Fruit fly (Drosophila melanogaster): ENCODE results near the gene disco-r.

Gene disco-r

DNA sequence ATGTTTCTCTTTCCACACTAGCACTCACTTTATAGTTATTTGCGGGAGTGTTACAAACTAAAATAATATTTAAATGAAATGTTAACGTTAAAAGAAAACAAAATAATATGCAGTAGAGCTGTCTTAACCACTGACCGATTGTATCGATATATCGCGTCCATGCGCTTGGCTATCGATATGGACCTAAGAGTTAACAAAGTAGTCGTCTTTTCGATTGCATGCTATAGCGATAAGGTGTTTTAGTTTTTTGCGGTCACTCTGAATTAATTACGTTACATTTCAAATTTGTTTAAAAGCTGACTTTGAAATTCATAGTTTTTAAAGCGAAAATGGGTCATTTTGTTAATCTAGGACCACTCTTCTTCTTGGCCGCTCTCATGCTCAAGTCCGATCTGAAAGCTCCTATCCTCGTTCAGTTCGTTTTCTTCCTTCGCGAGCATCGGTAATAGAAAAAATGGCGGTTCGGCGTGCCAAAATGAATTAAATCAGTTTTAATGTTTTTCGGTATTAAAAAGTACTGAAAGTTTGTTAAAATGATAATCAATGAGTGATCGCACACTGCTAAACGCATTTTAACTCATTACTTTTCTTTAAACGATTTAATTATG lies 75.3 kb downstream of the disco-r start, which contains the start of gene Nipsnap (continued):
- TF ChIP-seq CG2712 (tag; optimal IDR thresholded peaks at IDR 0.05) = peak; percentile 41
- TF ChIP-seq zfh2 (GFP tag; optimal IDR thresholded peaks at IDR 0.05) = peak; percentile 7
- no peak for TF ChIP-seq YL-1 (GFP tag; optimal IDR thresholded peaks at IDR 0.05)
- no peak for TF ChIP-seq jumu (GFP tag; optimal IDR thresholded peaks at IDR 0.05)
- no peak for TF ChIP-seq ttk (GFP tag; IDR thresholded peaks at IDR 0.05)
- TF ChIP-seq Dp (GFP tag; optimal IDR thresholded peaks at IDR 0.05) = peak; percentile 56
- no peak for TF ChIP-seq CG34422 (GFP tag; IDR thresholded peaks at IDR 0.05)
- TF ChIP-seq fru (optimal IDR thresholded peaks at IDR 0.05) = no peak
- TF ChIP-seq Dll (GFP tag; IDR thresholded peaks at IDR 0.05; ENCODE audit: partially characterized antibody) = peak; percentile 93
- TF ChIP-seq eve (GFP tag; optimal IDR thresholded peaks at IDR 0.05) = no peak
- TF ChIP-seq Hr78 (GFP tag; optimal IDR thresholded peaks at IDR 0.05) = no peak
- TF ChIP-seq kah (GFP tag; optimal IDR thresholded peaks at IDR 0.05) = peak; percentile 4
- no peak for TF ChIP-seq sqz (GFP tag; optimal IDR thresholded peaks at IDR 0.05)
- peak; percentile 53 for TF ChIP-seq CG10267 (tag; optimal IDR thresholded peaks at IDR 0.05)
- no peak for TF ChIP-seq Hr51 (GFP tag; optimal IDR thresholded peaks at IDR 0.05)
- TF ChIP-seq CG4328 (GFP tag; optimal IDR thresholded peaks at IDR 0.05) = no peak
- no peak for TF ChIP-seq seq (GFP tag; IDR thresholded peaks at IDR 0.05)
- peak; percentile 98 for TF ChIP-seq CG14860 (GFP tag; IDR thresholded peaks at IDR 0.05; ENCODE audit: partially characterized antibody)
- peak; percentile 98 for TF ChIP-seq hb (GFP tag; IDR thresholded peaks at IDR 0.05; ENCODE audit: partially characterized antibody)
- no peak for TF ChIP-seq CG43689 (GFP tag; IDR thresholded peaks at IDR 0.05)
- peak; percentile 98 for TF ChIP-seq Bgb (GFP tag; IDR thresholded peaks at IDR 0.05; ENCODE audit: partially characterized antibody)
- TF ChIP-seq CG31441 (GFP tag; IDR thresholded peaks at IDR 0.05) = no peak
- TF ChIP-seq dmrt99B (tag; optimal IDR thresholded peaks at IDR 0.05) = no peak
- no peak for TF ChIP-seq CG7786 (GFP tag; optimal IDR thresholded peaks at IDR 0.05)
- peak; percentile 2 for TF ChIP-seq zen (tag; optimal IDR thresholded peaks at IDR 0.05)
- TF ChIP-seq Oli (tag; optimal IDR thresholded peaks at IDR 0.05) = no peak
- TF ChIP-seq CG1832 (GFP tag; optimal IDR thresholded peaks at IDR 0.05) = no peak
- peak; percentile 98 for TF ChIP-seq bbx (GFP tag; IDR thresholded peaks at IDR 0.05; ENCODE audit: partially characterized antibody)
- no peak for TF ChIP-seq CG10565 (GFP tag; optimal IDR thresholded peaks at IDR 0.05)
- no peak for TF ChIP-seq rib (GFP tag; IDR thresholded peaks at IDR 0.05)
- no peak for TF ChIP-seq ftz-f1 (GFP tag; optimal IDR thresholded peaks at IDR 0.05)
- peak; percentile 12 for TF ChIP-seq Lhr (GFP tag; optimal IDR thresholded peaks at IDR 0.05)
- peak; percentile 97 for TF ChIP-seq nerfin-2 (GFP tag; IDR thresholded peaks at IDR 0.05; ENCODE audit: partially characterized antibody)
- TF ChIP-seq CG8290 (GFP tag; optimal IDR thresholded peaks at IDR 0.05) = peak; percentile 8
- no peak for TF ChIP-seq CG8290 (tag; optimal IDR thresholded peaks at IDR 0.05)
- TF ChIP-seq gfzf (GFP tag; optimal IDR thresholded peaks at IDR 0.05) = peak; percentile 58
- no peak for TF ChIP-seq CG15073 (GFP tag; optimal IDR thresholded peaks at IDR 0.05)
- TF ChIP-seq CG34224 (GFP tag; IDR thresholded peaks at IDR 0.05; ENCODE audit: partially characterized antibody) = peak; percentile 93
- TF ChIP-seq sug (tag; optimal IDR thresholded peaks at IDR 0.05) = peak; percentile 8
- TF ChIP-seq CG13123 (GFP tag; optimal IDR thresholded peaks at IDR 0.05) = peak; percentile 4
- TF ChIP-seq unc-4 (GFP tag; IDR thresholded peaks at IDR 0.05; ENCODE audit: partially characterized antibody) = peak; percentile 93
- no peak for TF ChIP-seq gro (GFP tag; optimal IDR thresholded peaks at IDR 0.05)
- TF ChIP-seq ab (GFP tag; optimal IDR thresholded peaks at IDR 0.05) = no peak
- no peak for TF ChIP-seq CG9437 (GFP tag; optimal IDR thresholded peaks at IDR 0.05)
- TF ChIP-seq CG11247 (GFP tag; IDR thresholded peaks at IDR 0.05) = no peak
- TF ChIP-seq knrl (GFP tag; IDR thresholded peaks at IDR 0.05; ENCODE audit: partially characterized antibody) = peak; percentile 95
- TF ChIP-seq CG6791 (GFP tag; IDR thresholded peaks at IDR 0.05; ENCODE audit: partially characterized antibody) = peak; percentile 99
- no peak for TF ChIP-seq D19A (tag; optimal IDR thresholded peaks at IDR 0.05)
- peak; percentile 29 for TF ChIP-seq CG14710 (tag; optimal IDR thresholded peaks at IDR 0.05)

All from whole organism, embryonic.